Fruit fly (Drosophila melanogaster) whole organism, adult: ENCODE measurements around the gene CG3337.

Experiments used
- CG33017 ChIP-seq: fragments of 200-800 bp; sonication (Bioruptor generic); optimal IDR thresholded peaks from 2 replicates; lab custom pipeline; 2018; ENCODE audit warnings: missing biosample characterization, mild to moderate bottlenecking, missing genetic modification characterization, moderate library complexity
- CG5204 ChIP-seq: fragments of 200-800 bp; sonication (Bioruptor generic); optimal IDR thresholded peaks from 2 replicates; lab custom pipeline; 2016; ENCODE audit warnings: missing biosample characterization, missing genetic modification characterization
- Crg-1 ChIP-seq: fragments of 200-800 bp; sonication (Bioruptor generic); optimal IDR thresholded peaks from 2 replicates; lab custom pipeline; 2016; ENCODE audit warnings: missing biosample characterization, missing genetic modification characterization
- Mnt ChIP-seq: fragments of 200-800 bp; sonication (Bioruptor generic); optimal IDR thresholded peaks from 2 replicates; lab custom pipeline; 2016; ENCODE audit warnings: missing biosample characterization, mild to moderate bottlenecking, missing genetic modification characterization
- kay ChIP-seq: fragments of 200-800 bp; sonication (Bioruptor generic); peaks from one replicate; lab custom pipeline; 2016; ENCODE audit warnings: missing biosample characterization, missing genetic modification characterization, borderline replicate concordance
- tj ChIP-seq: fragments of 200-800 bp; sonication (Bioruptor generic); optimal IDR thresholded peaks from 3 replicates; lab custom pipeline; 2017; ENCODE audit warnings: missing biosample characterization, mild to moderate bottlenecking, missing genetic modification characterization, moderate library complexity
- toe ChIP-seq: fragments of 200-800 bp; sonication (Bioruptor generic); optimal IDR thresholded peaks from 2 replicates; lab custom pipeline; 2016; ENCODE audit warnings: missing biosample characterization, missing genetic modification characterization

DNA sequence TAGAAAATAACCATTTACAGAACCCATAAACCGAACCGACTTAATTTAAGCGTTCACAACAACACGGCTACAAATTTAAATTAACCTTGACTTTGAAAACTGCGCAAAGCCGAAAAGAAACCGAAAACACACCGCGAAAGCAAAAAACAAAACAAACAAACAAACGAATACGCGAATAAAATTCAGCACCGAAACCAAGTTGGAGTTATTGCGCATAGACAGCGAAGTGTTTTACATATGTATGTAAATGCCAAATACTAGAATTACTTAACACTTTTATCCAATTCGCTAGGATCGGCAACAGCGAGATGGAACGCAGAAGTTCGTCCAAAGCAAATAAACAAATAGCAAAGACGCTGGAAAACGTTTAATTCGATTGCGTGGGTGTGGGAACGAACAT is 37.7 kb downstream of the CG3337 start:
- no peak for TF ChIP-seq CG5204 (GFP tag; lab: Kevin White, UChicago)
- TF ChIP-seq CG33017 = no peak
- peak; percentile 60 for TF ChIP-seq kay (GFP tag; lab: Kevin White, UChicago)
- TF ChIP-seq Mnt (GFP tag; lab: Kevin White, UChicago) = no peak
- no peak for TF ChIP-seq Crg-1 (GFP tag; lab: Kevin White, UChicago)
- TF ChIP-seq toe = no peak
- no peak for TF ChIP-seq tj (GFP tag; lab: Kevin White, UChicago)
